Worm (Caenorhabditis elegans): Measurements from ENCODE around the gene klf-3.

- TF ChIP-seq B0035.1 (tag; optimal IDR thresholded peaks at IDR 0.05) (no peak), ztf-28 (GFP tag; IDR thresholded peaks at IDR 0.05) (no peak), bed-2 (GFP tag; IDR thresholded peaks at IDR 0.05) (no peak), sea-2 (GFP tag; IDR thresholded peaks at IDR 0.05) (no peak), die-1 (tag; optimal IDR thresholded peaks at IDR 0.05) (no peak), hlh-12 (tag; optimal IDR thresholded peaks at IDR 0.05) (no peak), F52B5.7 (tag; optimal IDR thresholded peaks at IDR 0.05) (no peak), B0261.1 (tag; optimal IDR thresholded peaks at IDR 0.05) (no peak), ama-1 (optimal IDR thresholded peaks at IDR 0.05) (no peak), ama-1 (GFP tag; optimal IDR thresholded peaks at IDR 0.05) (no peak), dpff-1 (tag; optimal IDR thresholded peaks at IDR 0.05) (no peak)
Measured at ce11 chrII:6628397-6628796, 11.7 kb downstream of the klf-3 start.

Measured in whole organism, young adult.